Fruit fly (Drosophila melanogaster) whole organism, pupa: ENCODE data around the gene CG15550.

ENCODE experiments used
- CG10348 ChIP-seq: fragments of 200-800 bp; sonication (Bioruptor generic); IDR thresholded peaks from 2 replicates; pipeline ENCODE4 v1.3.6; 2022; ENCODE audit warnings: missing biosample characterization, missing genetic modification characterization
- CG13204 ChIP-seq: fragments of 200-800 bp; sonication (Bioruptor generic); optimal IDR thresholded peaks from 2 replicates; lab custom pipeline; 2018; ENCODE audit warnings: missing biosample characterization, mild to moderate bottlenecking, missing genetic modification characterization, moderate library complexity
- CG14655 ChIP-seq: fragments of 200-800 bp; sonication (Bioruptor generic); optimal IDR thresholded peaks from 3 replicates; lab custom pipeline; 2017; ENCODE audit warnings: mild to moderate bottlenecking, missing biosample characterization, missing genetic modification reagents, missing genetic modification characterization
- CG15710 ChIP-seq: fragments of 200-800 bp; sonication (Bioruptor generic); optimal IDR thresholded peaks from 2 replicates; lab custom pipeline; 2018; ENCODE audit warnings: missing biosample characterization, mild to moderate bottlenecking, missing genetic modification characterization, moderate library complexity
- CG4496 ChIP-seq: fragments of 200-800 bp; sonication (Bioruptor generic); IDR thresholded peaks from 3 replicates; pipeline ENCODE4 v1.3.6; 2022; ENCODE audit warnings: missing biosample characterization, missing genetic modification characterization
- CG8159 ChIP-seq: fragments of 200-800 bp; sonication (Bioruptor generic); optimal IDR thresholded peaks from 3 replicates; lab custom pipeline; 2018; ENCODE audit warnings: missing biosample characterization, mild to moderate bottlenecking, missing genetic modification characterization, moderate library complexity
- CG9948 ChIP-seq: fragments of 200-800 bp; sonication (Bioruptor generic); optimal IDR thresholded peaks from 2 replicates; lab custom pipeline; 2018; ENCODE audit warnings: missing biosample characterization, mild to moderate bottlenecking, missing genetic modification characterization, moderate library complexity
- D1 ChIP-seq: fragments of 200-800 bp; sonication (Bioruptor generic); optimal IDR thresholded peaks from 2 replicates; lab custom pipeline; 2018; ENCODE audit warnings: missing biosample characterization, mild to moderate bottlenecking, missing genetic modification characterization, moderate library complexity
- EcR ChIP-seq: fragments of 200-800 bp; sonication (Bioruptor generic); optimal IDR thresholded peaks from 3 replicates; lab custom pipeline; 2019; ENCODE audit warnings: missing biosample characterization, missing genetic modification characterization, mild to moderate bottlenecking, moderate library complexity, missing genetic modification reagents
- Ets98B ChIP-seq: fragments of 200-800 bp; sonication (Bioruptor generic); IDR thresholded peaks from 2 replicates; pipeline ENCODE4 v1.3.6; 2022; ENCODE audit warnings: missing biosample characterization, missing genetic modification characterization
- Pif1A ChIP-seq: fragments of 200-800 bp; sonication (Bioruptor generic); optimal IDR thresholded peaks from 3 replicates; lab custom pipeline; 2016; ENCODE audit warnings: missing biosample characterization, missing genetic modification characterization
- Pif1B ChIP-seq: fragments of 200-800 bp; sonication (Bioruptor generic); optimal IDR thresholded peaks from 3 replicates; lab custom pipeline; 2016; ENCODE audit warnings: missing biosample characterization, missing genetic modification characterization
- Snoo ChIP-seq: fragments of 200-800 bp; sonication (Bioruptor generic); optimal IDR thresholded peaks from 3 replicates; lab custom pipeline; 2017; ENCODE audit warnings: missing biosample characterization, mild to moderate bottlenecking, missing genetic modification characterization, inconsistent platforms
- rn ChIP-seq: fragments of 200-800 bp; sonication (Bioruptor generic); IDR thresholded peaks from 2 replicates; pipeline ENCODE4 v1.3.6; 2022; ENCODE audit warnings: missing biosample characterization, missing genetic modification characterization

- TF ChIP-seq CG13204 (GFP tag; lab: Kevin White, UChicago) (no peak), CG9948 (tag; lab: Kevin White, UChicago) (no peak), CG15710 (no peak), EcR (no peak), Ets98B (GFP tag; lab: Robert Waterston, UW) (no peak), CG8159 (no peak), Pif1A (no peak), D1 (tag; lab: Kevin White, UChicago) (no peak), Snoo (tag; lab: Kevin White, UChicago) (no peak), rn (no peak), CG10348 (GFP tag; lab: Robert Waterston, UW) (no peak), CG4496 (no peak), Pif1B (GFP tag; lab: Kevin White, UChicago) (no peak), CG14655 (GFP tag; lab: Kevin White, UChicago) (no peak)
These were observed 22.5 kb upstream of the CG15550 start, which contains the start of gene CG15548 for dm6 chr3R:30959400-30959799.
